Worm (Caenorhabditis elegans): ENCODE measurements around the gene gldi-7.
A peak's percentile ranks its signal among the peaks of the same experiment; 100 is the strongest.

Gene gldi-7

DNA sequence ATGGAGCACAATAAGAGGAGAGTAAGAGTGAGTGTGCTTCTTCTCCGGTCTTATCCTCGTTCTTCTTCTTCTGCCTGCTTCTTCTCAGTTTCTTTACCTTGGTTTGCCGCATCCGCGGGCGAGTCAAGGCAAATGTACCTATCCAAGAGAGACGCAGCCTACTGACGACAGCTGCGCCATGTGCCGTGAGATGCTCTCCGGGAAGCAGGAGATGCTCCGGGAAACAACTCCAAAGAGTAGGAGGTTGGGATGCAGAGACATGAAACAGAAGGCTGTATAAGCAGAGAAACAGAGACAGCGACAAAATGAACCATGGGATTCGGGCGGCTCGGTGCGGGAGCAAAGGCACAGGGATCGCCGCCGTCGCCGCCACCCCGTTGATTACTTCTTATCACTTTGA lies 32.0 kb downstream of the gldi-7 start:
- peak; percentile 51 for TF ChIP-seq hlh-11 (tag; optimal IDR thresholded peaks at IDR 0.05)
- TF ChIP-seq ztf-7 (tag; optimal IDR thresholded peaks at IDR 0.05), result no peak
- TF ChIP-seq dmd-8 (GFP tag; IDR thresholded peaks at IDR 0.05), result no peak
- TF ChIP-seq ceh-32 (tag; optimal IDR thresholded peaks at IDR 0.05; ENCODE audit: poor library complexity), result no peak
- no peak for TF ChIP-seq T20F7.1 (GFP tag; optimal IDR thresholded peaks at IDR 0.05)
- no peak for TF ChIP-seq mep-1 (tag; optimal IDR thresholded peaks at IDR 0.05)
- no peak for TF ChIP-seq lin-1 (GFP tag; IDR thresholded peaks at IDR 0.05)
- no peak for TF ChIP-seq mdt-29 (GFP tag; IDR thresholded peaks at IDR 0.05)
- no peak for TF ChIP-seq ceh-44 (GFP tag; IDR thresholded peaks at IDR 0.05)
- TF ChIP-seq duxl-1 (tag; optimal IDR thresholded peaks at IDR 0.05; ENCODE audit: poor library complexity), result no peak
- TF ChIP-seq ceh-28 (tag; optimal IDR thresholded peaks at IDR 0.05), result no peak
- TF ChIP-seq lin-39 (tag; optimal IDR thresholded peaks at IDR 0.05), result no peak
- no peak for TF ChIP-seq unc-39 (tag; optimal IDR thresholded peaks at IDR 0.05)
- no peak for TF ChIP-seq spr-1 (tag; optimal IDR thresholded peaks at IDR 0.05)
- no peak for TF ChIP-seq tra-1 (GFP tag; IDR thresholded peaks at IDR 0.05)
- no peak for TF ChIP-seq tag-97 (GFP tag; IDR thresholded peaks at IDR 0.05)
- no peak for TF ChIP-seq Y105C5A.15 (GFP tag; IDR thresholded peaks at IDR 0.05)
- no peak for TF ChIP-seq ama-1 (optimal IDR thresholded peaks at IDR 0.05)
- TF ChIP-seq fos-1 (tag; optimal IDR thresholded peaks at IDR 0.05), result no peak
- TF ChIP-seq ZK546.5 (tag; optimal IDR thresholded peaks at IDR 0.05), result no peak
- no peak for TF ChIP-seq pqm-1 (tag; optimal IDR thresholded peaks at IDR 0.05)
- TF ChIP-seq lsy-2 (tag; optimal IDR thresholded peaks at IDR 0.05), result no peak
- TF ChIP-seq nhr-77 (tag; optimal IDR thresholded peaks at IDR 0.05), result no peak
- TF ChIP-seq daf-16 (GFP tag; optimal IDR thresholded peaks at IDR 0.05), result peak in 1 of 2 experiments; percentile 37
- no peak for TF ChIP-seq daf-16 (tag; optimal IDR thresholded peaks at IDR 0.05)
- peak; percentile 40 for TF ChIP-seq nhr-11 (tag; optimal IDR thresholded peaks at IDR 0.05)
- no peak for TF ChIP-seq jun-1 (tag; optimal IDR thresholded peaks at IDR 0.05)
- peak in 1 of 2 experiments; percentile 34 for TF ChIP-seq hif-1 (tag; optimal IDR thresholded peaks at IDR 0.05)
- no peak for TF ChIP-seq F26F4.8 (GFP tag; conservative IDR thresholded peaks at IDR 0.05)
- 0 out of 2 replicates have a peak, but pooled peaks have one; percentile 32 for TF ChIP-seq hmg-1.1 (GFP tag; IDR thresholded peaks at IDR 0.05)
- no peak for TF ChIP-seq zag-1 (tag; optimal IDR thresholded peaks at IDR 0.05)
- TF ChIP-seq unc-130 (GFP tag; optimal IDR thresholded peaks at IDR 0.05), result no peak
- no peak for TF ChIP-seq T26A8.4 (GFP tag; IDR thresholded peaks at IDR 0.05)
- TF ChIP-seq cey-2 (tag; optimal IDR thresholded peaks at IDR 0.05; ENCODE audit: borderline replicate concordance, insufficient read depth), result no peak
- TF ChIP-seq snpc-1.2 (GFP tag; IDR thresholded peaks at IDR 0.05), result no peak
- TF ChIP-seq lin-38 (GFP tag; IDR thresholded peaks at IDR 0.05), result 0 out of 2 replicates have a peak, but pooled peaks have one; percentile 9
- TF ChIP-seq aha-1 (tag), result no peak
- no peak for TF ChIP-seq lir-3 (tag; optimal IDR thresholded peaks at IDR 0.05)
- TF ChIP-seq zfp-3 (GFP tag; conservative IDR thresholded peaks at IDR 0.05), result no peak
- TF ChIP-seq saeg-2 (GFP tag; IDR thresholded peaks at IDR 0.05), result no peak
- TF ChIP-seq nhr-102 (tag; optimal IDR thresholded peaks at IDR 0.05), result no peak
- TF ChIP-seq daf-8 (GFP tag; IDR thresholded peaks at IDR 0.05), result no peak
- TF ChIP-seq lin-15B (tag; optimal IDR thresholded peaks at IDR 0.05), result no peak
- no peak for TF ChIP-seq dve-1 (tag; optimal IDR thresholded peaks at IDR 0.05; ENCODE audit: insufficient read depth)
- no peak for TF ChIP-seq zip-2 (tag; optimal IDR thresholded peaks at IDR 0.05)
- peak in 1 of 2 experiments; percentile 72 for TF ChIP-seq unc-62 (GFP tag; optimal IDR thresholded peaks at IDR 0.05 in 1 of 2)
- TF ChIP-seq unc-62 (tag; optimal IDR thresholded peaks at IDR 0.05), result no peak
- no peak for TF ChIP-seq R02D3.7 (tag; optimal IDR thresholded peaks at IDR 0.05)
- no peak for TF ChIP-seq F49E8.2 (tag; optimal IDR thresholded peaks at IDR 0.05; ENCODE audit: borderline replicate concordance)
- no peak for TF ChIP-seq nhr-28 (tag; optimal IDR thresholded peaks at IDR 0.05)
- TF ChIP-seq madf-9 (GFP tag; conservative IDR thresholded peaks at IDR 0.05), result no peak
- TF ChIP-seq ceh-62 (tag; optimal IDR thresholded peaks at IDR 0.05), result no peak
- no peak for TF ChIP-seq ztf-11 (tag; optimal IDR thresholded peaks at IDR 0.05)

Measured in whole organism, L4 larva.